Worm (Caenorhabditis elegans) whole organism, L3 larva: ENCODE results near the gene sop-2.

Experiments used
- ceh-82 ChIP-seq: fragments of 150-350 bp; optimal IDR thresholded peaks from 2 replicates; lab custom pipeline; 2014; ENCODE audit warnings: missing biosample characterization, missing genetic modification characterization
- daf-12 ChIP-seq: fragments of 150-350 bp; optimal IDR thresholded peaks from 2 replicates; lab custom pipeline; 2014; ENCODE audit warnings: missing biosample characterization, missing genetic modification reagents, missing genetic modification characterization
- fkh-10 ChIP-seq: sonication (generic microtip); optimal IDR thresholded peaks from 2 replicates; lab custom pipeline; 2017; ENCODE audit warnings: missing biosample characterization, missing genetic modification reagents, missing genetic modification characterization
- lin-39 ChIP-seq: fragments of 150-350 bp; optimal IDR thresholded peaks from 2 replicates; lab custom pipeline; 2018; ENCODE audit warnings: missing biosample characterization, missing genetic modification reagents, missing genetic modification characterization
- lsy-12 ChIP-seq: sonication (generic microtip); optimal IDR thresholded peaks from 2 replicates; lab custom pipeline; 2016; ENCODE audit warnings: mild to moderate bottlenecking, missing genetic modification characterization, missing compliant biosample characterization
- nhr-11 ChIP-seq: fragments of 150-350 bp; optimal IDR thresholded peaks from 2 replicates; lab custom pipeline; 2014; ENCODE audit warnings: missing biosample characterization, missing genetic modification characterization
- nhr-28 ChIP-seq: fragments of 150-350 bp; optimal IDR thresholded peaks from 2 replicates; lab custom pipeline; 2014; ENCODE audit warnings: missing biosample characterization, missing genetic modification characterization
- tbx-2 ChIP-seq: sonication (generic microtip); optimal IDR thresholded peaks from 2 replicates; lab custom pipeline; 2016; ENCODE audit warnings: mild to moderate bottlenecking, missing genetic modification characterization, missing compliant biosample characterization

ce11 chrII:12362262-12362661, 22.5 kb downstream of the sop-2 start:
- TF ChIP-seq nhr-11 (no peak), ceh-82 (tag; lab: Kevin White, UChicago) (no peak), daf-12 (tag; lab: Kevin White, UChicago) (no peak), lin-39 (no peak), lsy-12 (no peak), tbx-2 (tag; lab: Kevin White, UChicago) (no peak), fkh-10 (GFP tag; lab: Kevin White, UChicago) (no peak), nhr-28 (tag; lab: Kevin White, UChicago) (no peak)
